Fruit fly (Drosophila melanogaster) whole organism, prepupa: Measurements from ENCODE around the gene CG33796.

ENCODE experiments used
- Blimp-1 ChIP-seq: fragments of 200-800 bp; sonication (Bioruptor generic); optimal IDR thresholded peaks from 3 replicates; lab custom pipeline; 2017; ENCODE audit warnings: missing biosample characterization, missing genetic modification characterization, mild to moderate bottlenecking, moderate library complexity, missing genetic modification reagents
- CG10631 ChIP-seq: fragments of 200-800 bp; sonication (Bioruptor generic); optimal IDR thresholded peaks from 2 replicates; lab custom pipeline; 2016; ENCODE audit warnings: missing biosample characterization, missing genetic modification characterization
- CG10669 ChIP-seq: fragments of 200-800 bp; sonication (Bioruptor generic); optimal IDR thresholded peaks from 3 replicates; lab custom pipeline; 2018; ENCODE audit warnings: missing biosample characterization, mild to moderate bottlenecking, missing genetic modification characterization, moderate library complexity
- CG11294 ChIP-seq: fragments of 200-800 bp; sonication (Bioruptor generic); IDR thresholded peaks from 2 replicates; pipeline ENCODE4 v1.3.6; 2022; ENCODE audit warnings: missing biosample characterization, missing genetic modification characterization
- CG11762 ChIP-seq: fragments of 200-800 bp; sonication (Bioruptor generic); optimal IDR thresholded peaks from 3 replicates; lab custom pipeline; 2016; ENCODE audit warnings: missing biosample characterization, missing genetic modification characterization; ENCODE audit not compliant: insufficient read depth
- CG11902 ChIP-seq: fragments of 200-800 bp; sonication (Bioruptor generic); optimal IDR thresholded peaks from 3 replicates; lab custom pipeline; 2016; ENCODE audit warnings: missing biosample characterization, missing genetic modification characterization
- CG15336 ChIP-seq: fragments of 200-800 bp; sonication (Bioruptor generic); IDR thresholded peaks from 2 replicates; pipeline ENCODE4 v1.3.6; 2022; ENCODE audit warnings: missing biosample characterization, missing genetic modification characterization
- CG1621 ChIP-seq: fragments of 200-800 bp; sonication (Bioruptor generic); optimal IDR thresholded peaks from 3 replicates; lab custom pipeline; 2018; ENCODE audit warnings: missing biosample characterization, mild to moderate bottlenecking, missing genetic modification characterization
- CG16779 ChIP-seq: fragments of 200-800 bp; sonication (Bioruptor generic); optimal IDR thresholded peaks from 3 replicates; lab custom pipeline; 2017; ENCODE audit warnings: missing biosample characterization, mild to moderate bottlenecking, missing genetic modification characterization
- CG31627 ChIP-seq: fragments of 200-800 bp; sonication (Bioruptor generic); optimal IDR thresholded peaks from 3 replicates; lab custom pipeline; 2016; ENCODE audit warnings: missing biosample characterization, missing genetic modification characterization
- CG3919 ChIP-seq: fragments of 200-800 bp; sonication (Bioruptor generic); optimal IDR thresholded peaks from 3 replicates; lab custom pipeline; 2016; ENCODE audit warnings: missing biosample characterization, missing genetic modification characterization
- CG4318 ChIP-seq: fragments of 200-800 bp; sonication (Bioruptor generic); optimal IDR thresholded peaks from 3 replicates; lab custom pipeline; 2017; ENCODE audit warnings: missing biosample characterization, mild to moderate bottlenecking, missing genetic modification characterization
- CG6163 ChIP-seq: fragments of 200-800 bp; sonication (Bioruptor generic); IDR thresholded peaks from 3 replicates; pipeline ENCODE4 v1.3.6; 2022; ENCODE audit warnings: missing biosample characterization, missing genetic modification characterization
- CG6792 ChIP-seq: fragments of 200-800 bp; sonication (Bioruptor generic); optimal IDR thresholded peaks from 3 replicates; lab custom pipeline; 2016; ENCODE audit warnings: missing biosample characterization, missing genetic modification characterization
- CG6808 ChIP-seq: fragments of 200-800 bp; sonication (Bioruptor generic); optimal IDR thresholded peaks from 3 replicates; lab custom pipeline; 2017; ENCODE audit warnings: missing biosample characterization, missing genetic modification characterization, mild to moderate bottlenecking, moderate library complexity, missing genetic modification reagents
- CG6854 ChIP-seq: fragments of 200-800 bp; sonication (Bioruptor generic); optimal IDR thresholded peaks from 2 replicates; lab custom pipeline; 2017; ENCODE audit warnings: missing biosample characterization, mild to moderate bottlenecking, missing genetic modification characterization
- CG7368 ChIP-seq: fragments of 200-800 bp; sonication (Bioruptor generic); optimal IDR thresholded peaks from 3 replicates; lab custom pipeline; 2016; ENCODE audit warnings: missing biosample characterization, missing genetic modification characterization
- CG8119 ChIP-seq: fragments of 200-800 bp; sonication (Bioruptor generic); IDR thresholded peaks from 3 replicates; pipeline ENCODE4 v1.3.6; 2022; ENCODE audit warnings: missing biosample characterization, missing genetic modification characterization
- CG8319 ChIP-seq: fragments of 200-800 bp; sonication (Bioruptor generic); optimal IDR thresholded peaks from 3 replicates; lab custom pipeline; 2016; ENCODE audit warnings: missing biosample characterization, missing genetic modification characterization
- CG8632 ChIP-seq: fragments of 200-800 bp; sonication (Bioruptor generic); optimal IDR thresholded peaks from 3 replicates; lab custom pipeline; 2016; ENCODE audit warnings: missing biosample characterization, missing genetic modification characterization
- Eip78C ChIP-seq: fragments of 200-800 bp; sonication (Bioruptor generic); peaks from one replicate; lab custom pipeline; 2016; ENCODE audit warnings: missing biosample characterization, missing genetic modification characterization
- Eip93F ChIP-seq: fragments of 200-800 bp; sonication (Bioruptor generic); optimal IDR thresholded peaks from 2 replicates; lab custom pipeline; 2016; ENCODE audit warnings: missing biosample characterization, mild to moderate bottlenecking, missing genetic modification characterization
- Ets21C ChIP-seq: fragments of 200-800 bp; sonication (Bioruptor generic); optimal IDR thresholded peaks from 3 replicates; lab custom pipeline; 2016; ENCODE audit warnings: missing biosample characterization, missing genetic modification characterization
- Ets96B ChIP-seq: fragments of 200-800 bp; optimal IDR thresholded peaks from 2 replicates; lab custom pipeline; 2019; ENCODE audit warnings: missing biosample characterization, mild to moderate bottlenecking, missing genetic modification characterization, moderate library complexity
- Gug ChIP-seq: fragments of 200-800 bp; sonication (Bioruptor generic); IDR thresholded peaks from 2 replicates; pipeline ENCODE4 v1.3.6; 2022; ENCODE audit warnings: missing biosample characterization, missing genetic modification characterization
- Hr38 ChIP-seq: sonication (Bioruptor generic); optimal IDR thresholded peaks from 2 replicates; lab custom pipeline; 2016; ENCODE audit warnings: missing biosample characterization, missing genetic modification characterization
- Hr4 ChIP-seq: fragments of 200-800 bp; sonication (Bioruptor generic); optimal IDR thresholded peaks from 3 replicates; lab custom pipeline; 2016; ENCODE audit warnings: missing biosample characterization, missing genetic modification characterization
- Lpt ChIP-seq: fragments of 200-800 bp; sonication (Bioruptor generic); optimal IDR thresholded peaks from 3 replicates; lab custom pipeline; 2016; ENCODE audit warnings: missing biosample characterization, missing genetic modification characterization
- Met ChIP-seq: fragments of 200-800 bp; sonication (Bioruptor generic); optimal IDR thresholded peaks from 3 replicates; lab custom pipeline; 2016; ENCODE audit warnings: missing biosample characterization, missing genetic modification characterization
- OdsH ChIP-seq: fragments of 200-800 bp; sonication (Bioruptor generic); optimal IDR thresholded peaks from 3 replicates; lab custom pipeline; 2016; ENCODE audit warnings: missing biosample characterization, missing genetic modification characterization
- Sox102F ChIP-seq: fragments of 200-800 bp; sonication (Bioruptor generic); optimal IDR thresholded peaks from 2 replicates; lab custom pipeline; 2016; ENCODE audit warnings: missing biosample characterization, mild to moderate bottlenecking, missing genetic modification characterization
- Sox15 ChIP-seq: fragments of 200-800 bp; sonication (Bioruptor generic); optimal IDR thresholded peaks from 3 replicates; lab custom pipeline; 2016; ENCODE audit warnings: missing biosample characterization, missing genetic modification characterization
- achi ChIP-seq: fragments of 200-800 bp; sonication (Bioruptor generic); optimal IDR thresholded peaks from 3 replicates; lab custom pipeline; 2016; ENCODE audit warnings: missing biosample characterization, missing genetic modification characterization
- acj6 ChIP-seq: fragments of 200-800 bp; sonication (Bioruptor generic); optimal IDR thresholded peaks from 3 replicates; lab custom pipeline; 2016; ENCODE audit warnings: missing biosample characterization, missing genetic modification characterization
- dac ChIP-seq: fragments of 200-800 bp; sonication (Bioruptor generic); optimal IDR thresholded peaks from 2 replicates; lab custom pipeline; 2017; ENCODE audit warnings: missing biosample characterization, mild to moderate bottlenecking, missing genetic modification characterization
- dsx ChIP-seq: fragments of 200-800 bp; optimal IDR thresholded peaks from 3 replicates; lab custom pipeline; 2019; ENCODE audit warnings: missing biosample characterization, mild to moderate bottlenecking, missing genetic modification characterization, moderate library complexity; ENCODE audit not compliant: poor library complexity, severe bottlenecking
- eg ChIP-seq: fragments of 200-800 bp; sonication (Bioruptor generic); IDR thresholded peaks from 3 replicates; pipeline ENCODE4 v1.3.6; 2022; ENCODE audit warnings: missing biosample characterization, missing genetic modification characterization
- esn ChIP-seq: fragments of 200-800 bp; sonication (Bioruptor generic); optimal IDR thresholded peaks from 2 replicates; lab custom pipeline; 2016; ENCODE audit warnings: missing biosample characterization, mild to moderate bottlenecking, missing genetic modification characterization, moderate library complexity
- lz ChIP-seq: fragments of 200-800 bp; sonication (Bioruptor generic); optimal IDR thresholded peaks from 3 replicates; lab custom pipeline; 2016; ENCODE audit warnings: missing biosample characterization, missing genetic modification characterization
- net ChIP-seq: fragments of 200-800 bp; sonication (Bioruptor generic); optimal IDR thresholded peaks from 3 replicates; lab custom pipeline; 2016; ENCODE audit warnings: missing biosample characterization, missing genetic modification characterization
- pdm3 ChIP-seq: fragments of 200-800 bp; sonication (Bioruptor generic); optimal IDR thresholded peaks from 3 replicates; lab custom pipeline; 2016; ENCODE audit warnings: missing biosample characterization, missing genetic modification characterization
- salr ChIP-seq, 2 experiments: fragments of 200-800 bp; sonication (Bioruptor generic); optimal IDR thresholded peaks; 3 replicates each; lab custom pipeline; 2016 to 2018; ENCODE audit warnings: missing biosample characterization in 2 of 2, missing genetic modification characterization in 2 of 2, mild to moderate bottlenecking in 1 of 2
- spab ChIP-seq: fragments of 200-800 bp; sonication (Bioruptor generic); optimal IDR thresholded peaks from 2 replicates; lab custom pipeline; 2017; ENCODE audit warnings: missing biosample characterization, mild to moderate bottlenecking, missing genetic modification characterization, missing genetic modification reagents
- ss ChIP-seq, 2 experiments: fragments of 200-800 bp; sonication (Bioruptor generic); optimal IDR thresholded peaks; 2 replicates in 1 of 2; 3 replicates in 1 of 2; lab custom pipeline; 2017 to 2018; ENCODE audit warnings: mild to moderate bottlenecking in 2 of 2, missing biosample characterization in 2 of 2, missing genetic modification characterization in 2 of 2, moderate library complexity in 1 of 2
- topi ChIP-seq: fragments of 200-800 bp; sonication (Bioruptor generic); optimal IDR thresholded peaks from 3 replicates; lab custom pipeline; 2016; ENCODE audit warnings: missing biosample characterization, missing genetic modification characterization
- vri ChIP-seq: fragments of 200-800 bp; sonication (Bioruptor generic); optimal IDR thresholded peaks from 3 replicates; lab custom pipeline; 2016; ENCODE audit warnings: missing biosample characterization, mild to moderate bottlenecking, missing genetic modification characterization

CG33796 gene

dm6 chr3L:16173818-16174601 lies 4.1 kb upstream of the CG33796 start (continued):
- TF ChIP-seq dsx (GFP tag; lab: Kevin White, UChicago) (peak; percentile 86), spab (GFP tag; lab: Kevin White, UChicago) (peak; percentile 45), Met (GFP tag; lab: Kevin White, UChicago) (no peak), Hr38 (GFP tag; lab: Kevin White, UChicago) (no peak), Gug (GFP tag; lab: Robert Waterston, UW) (no peak), esn (GFP tag; lab: Kevin White, UChicago) (no peak), CG8119 (GFP tag; lab: Robert Waterston, UW) (no peak), CG8632 (GFP tag; lab: Kevin White, UChicago) (no peak), Blimp-1 (GFP tag; lab: Kevin White, UChicago) (no peak), dac (no peak), CG10669 (peak; percentile 40), Ets21C (GFP tag; lab: Kevin White, UChicago) (no peak), acj6 (no peak), Sox15 (no peak), CG7368 (GFP tag; lab: Kevin White, UChicago) (no peak), lz (GFP tag; lab: Kevin White, UChicago) (no peak)

- TF ChIP-seq CG8119 (GFP tag; lab: Robert Waterston, UW) (peak; percentile 59), CG3919 (peak; percentile 69), CG6854 (GFP tag; lab: Kevin White, UChicago) (no peak), CG1621 (tag; lab: Kevin White, UChicago) (peak; percentile 69), CG15336 (GFP tag; lab: Robert Waterston, UW) (0 out of 2 replicates have a peak, but pooled peaks have one; percentile 28), lz (GFP tag; lab: Kevin White, UChicago) (peak; percentile 55), CG10631 (GFP tag; lab: Kevin White, UChicago) (peak; percentile 83), Sox102F (GFP tag; lab: Kevin White, UChicago) (peak; percentile 61), CG11294 (GFP tag; lab: Robert Waterston, UW) (no peak), Ets21C (GFP tag; lab: Kevin White, UChicago) (no peak), Eip78C (GFP tag; lab: Kevin White, UChicago) (peak; percentile 96), CG8632 (GFP tag; lab: Kevin White, UChicago) (peak; percentile 77), CG31627 (peak; percentile 33), CG6792 (peak; percentile 65), Hr4 (GFP tag; lab: Kevin White, UChicago) (peak; percentile 45), CG4318 (peak; percentile 49), dac (no peak), pdm3 (GFP tag; lab: Kevin White, UChicago) (peak; percentile 66), spab (GFP tag; lab: Kevin White, UChicago) (peak; percentile 84), dsx (GFP tag; lab: Kevin White, UChicago) (peak; percentile 71), Blimp-1 (GFP tag; lab: Kevin White, UChicago) (peak; percentile 30), ss (GFP tag; optimal IDR thresholded peaks at IDR 0.05; lab: Kevin White, UChicago) (peak; percentile 80 to 82), CG6163 (GFP tag; lab: Robert Waterston, UW) (peak; percentile 74), vri (GFP tag; lab: Kevin White, UChicago) (peak; percentile 40), salr (GFP tag; optimal IDR thresholded peaks at IDR 0.05; lab: Kevin White, UChicago) (peak in 1 of 2 experiments; percentile 74), CG11762 (peak; percentile 62), CG6808 (peak; percentile 84), esn (GFP tag; lab: Kevin White, UChicago) (peak; percentile 80), Sox15 (peak; percentile 66), net (GFP tag; lab: Kevin White, UChicago) (peak; percentile 71), OdsH (GFP tag; lab: Kevin White, UChicago) (peak; percentile 75), topi (GFP tag; lab: Kevin White, UChicago) (peak; percentile 44), Gug (GFP tag; lab: Robert Waterston, UW) (no peak), Eip93F (no peak), eg (GFP tag; lab: Robert Waterston, UW) (no peak), CG16779 (tag; lab: Kevin White, UChicago) (peak; percentile 57), CG8319 (peak; percentile 41), Ets96B (tag; lab: Kevin White, UChicago) (peak; percentile 86), CG10669 (peak; percentile 69), achi (GFP tag; lab: Kevin White, UChicago) (peak; percentile 73), CG11902 (GFP tag; lab: Kevin White, UChicago) (peak; percentile 10), Lpt (no peak)
These were observed 2.9 kb upstream of the CG33796 start for dm6 chr3L:16172809-16173276.
